Fruit fly (Drosophila melanogaster): ENCODE data around the gene Cyp303a1.

Gene Cyp303a1

dm6 chr2L:16276820-16277219 is 17.2 kb upstream of the Cyp303a1 start:
- TF ChIP-seq CG4496 (GFP tag; IDR thresholded peaks at IDR 0.05) (0 out of 3 replicates have a peak, but pooled peaks have one; percentile 35), Pif1A (GFP tag; optimal IDR thresholded peaks at IDR 0.05) (no peak)

- TF ChIP-seq CG10348 (GFP tag; IDR thresholded peaks at IDR 0.05) (no peak), rn (GFP tag; IDR thresholded peaks at IDR 0.05) (no peak), CG15710 (tag; optimal IDR thresholded peaks at IDR 0.05) (no peak)
Observed at dm6 chr2L:16277922-16278321, 16.1 kb upstream of the Cyp303a1 start.

dm6 chr2L:16278842-16279241 is 15.1 kb upstream of the Cyp303a1 start:
- TF ChIP-seq CG4496 (GFP tag; IDR thresholded peaks at IDR 0.05) = 0 out of 3 replicates have a peak, but pooled peaks have one; percentile 39
- peak; percentile 80 for TF ChIP-seq CG13204 (GFP tag; optimal IDR thresholded peaks at IDR 0.05)
- TF ChIP-seq CG10348 (GFP tag; IDR thresholded peaks at IDR 0.05) = no peak

- peak; percentile 88 for TF ChIP-seq Pif1A (GFP tag; optimal IDR thresholded peaks at IDR 0.05)
- peak; percentile 95 for TF ChIP-seq CG14655 (GFP tag; optimal IDR thresholded peaks at IDR 0.05)
- peak; percentile 67 for TF ChIP-seq CG12605 (GFP tag; IDR thresholded peaks at IDR 0.05)
- TF ChIP-seq rn (GFP tag; IDR thresholded peaks at IDR 0.05) = peak; percentile 62
- TF ChIP-seq CG32121 (GFP tag; IDR thresholded peaks at IDR 0.05) = peak; percentile 86
- peak; percentile 86 for TF ChIP-seq CG15710 (tag; optimal IDR thresholded peaks at IDR 0.05)
- peak; percentile 89 for TF ChIP-seq CG17806 (tag; optimal IDR thresholded peaks at IDR 0.05)
- TF ChIP-seq CG10348 (GFP tag; IDR thresholded peaks at IDR 0.05) = peak; percentile 70; the same call in 1 of the 2 replicates
- peak; percentile 41 for TF ChIP-seq CG13204 (GFP tag; optimal IDR thresholded peaks at IDR 0.05)
- TF ChIP-seq EcR (GFP tag; optimal IDR thresholded peaks at IDR 0.05) = no peak
- TF ChIP-seq CG34367 (tag; optimal IDR thresholded peaks at IDR 0.05) = peak; percentile 85
- peak; percentile 67 for TF ChIP-seq Snoo (tag; optimal IDR thresholded peaks at IDR 0.05)
- peak; percentile 80 for TF ChIP-seq Pif1B (GFP tag; optimal IDR thresholded peaks at IDR 0.05)
- peak; percentile 94 for TF ChIP-seq CG8301 (tag; optimal IDR thresholded peaks at IDR 0.05)
- peak; percentile 40; the same call in 1 of the 3 replicates for TF ChIP-seq fd96Ca (GFP tag; IDR thresholded peaks at IDR 0.05)
- peak; percentile 92 for TF ChIP-seq D1 (tag; optimal IDR thresholded peaks at IDR 0.05)
- TF ChIP-seq CG8159 (tag; optimal IDR thresholded peaks at IDR 0.05) = peak; percentile 86
- peak; percentile 88 for TF ChIP-seq CG4496 (GFP tag; IDR thresholded peaks at IDR 0.05)
- TF ChIP-seq gl (tag; optimal IDR thresholded peaks at IDR 0.05) = peak; percentile 57
- peak; percentile 92 for TF ChIP-seq CG9948 (tag; optimal IDR thresholded peaks at IDR 0.05)
- TF ChIP-seq Ets98B (GFP tag; IDR thresholded peaks at IDR 0.05) = peak; percentile 73
Observed at dm6 chr2L:16279774-16280252, 14.2 kb upstream of the Cyp303a1 start.

- TF ChIP-seq D1 (tag; optimal IDR thresholded peaks at IDR 0.05) (no peak), CG4496 (GFP tag; IDR thresholded peaks at IDR 0.05) (peak; percentile 60; the same call in 2 of the 3 replicates), EcR (GFP tag; optimal IDR thresholded peaks at IDR 0.05) (no peak), CG34367 (tag; optimal IDR thresholded peaks at IDR 0.05) (peak; percentile 28), Pif1B (GFP tag; optimal IDR thresholded peaks at IDR 0.05) (peak; percentile 4), fd96Ca (GFP tag; IDR thresholded peaks at IDR 0.05) (no peak), CG12605 (GFP tag; IDR thresholded peaks at IDR 0.05) (no peak), CG14655 (GFP tag; optimal IDR thresholded peaks at IDR 0.05) (peak; percentile 81), CG13204 (GFP tag; optimal IDR thresholded peaks at IDR 0.05) (no peak), CG15710 (tag; optimal IDR thresholded peaks at IDR 0.05) (peak; percentile 12), Ets98B (GFP tag; IDR thresholded peaks at IDR 0.05) (peak; percentile 22; the same call in 1 of the 2 replicates), CG9948 (tag; optimal IDR thresholded peaks at IDR 0.05) (peak; percentile 61), CG8159 (tag; optimal IDR thresholded peaks at IDR 0.05) (peak; percentile 54), CG17806 (tag; optimal IDR thresholded peaks at IDR 0.05) (peak; percentile 50), CG8301 (tag; optimal IDR thresholded peaks at IDR 0.05) (peak; percentile 74), CG10348 (GFP tag; IDR thresholded peaks at IDR 0.05) (no peak), CG32121 (GFP tag; IDR thresholded peaks at IDR 0.05) (no peak), rn (GFP tag; IDR thresholded peaks at IDR 0.05) (no peak), gl (tag; optimal IDR thresholded peaks at IDR 0.05) (no peak), Pif1A (GFP tag; optimal IDR thresholded peaks at IDR 0.05) (no peak), Snoo (tag; optimal IDR thresholded peaks at IDR 0.05) (no peak)
Observed at dm6 chr2L:16281419-16282076, 12.4 kb upstream of the Cyp303a1 start.

dm6 chr2L:16282077-16282471 is 11.9 kb upstream of the Cyp303a1 start:
- TF ChIP-seq CG9948 (tag; optimal IDR thresholded peaks at IDR 0.05) (no peak), EcR (GFP tag; optimal IDR thresholded peaks at IDR 0.05) (peak; percentile 11), Ets98B (GFP tag; IDR thresholded peaks at IDR 0.05) (0 out of 2 replicates have a peak, but pooled peaks have one; percentile 2), fd96Ca (GFP tag; IDR thresholded peaks at IDR 0.05) (0 out of 3 replicates have a peak, but pooled peaks have one; percentile 30), CG8301 (tag; optimal IDR thresholded peaks at IDR 0.05) (no peak), CG10348 (GFP tag; IDR thresholded peaks at IDR 0.05) (no peak), CG34367 (tag; optimal IDR thresholded peaks at IDR 0.05) (no peak), CG4496 (GFP tag; IDR thresholded peaks at IDR 0.05) (0 out of 3 replicates have a peak, but pooled peaks have one; percentile 20), CG14655 (GFP tag; optimal IDR thresholded peaks at IDR 0.05) (no peak)

All from whole organism, pupa.